Worm (Caenorhabditis elegans) whole organism, L4 larva: Measurements from ENCODE around the gene ZK180.5.
A peak's percentile ranks its signal among the peaks of the same experiment; 100 is the strongest.

ENCODE experiments used
- F37D6.2 ChIP-seq: sonication (generic microtip); optimal IDR thresholded peaks from 2 replicates; lab custom pipeline; 2016; ENCODE audit warnings: mild to moderate bottlenecking, missing genetic modification characterization, missing compliant biosample characterization
- nhr-28 ChIP-seq: fragments of 150-350 bp; optimal IDR thresholded peaks from 2 replicates; lab custom pipeline; 2014; ENCODE audit warnings: missing biosample characterization, missing genetic modification characterization

ce11 chrIV:4562599-4563116 lies 45.7 kb upstream of the ZK180.5 start, which contains the start of gene igeg-1:
- peak; percentile 33 for TF ChIP-seq nhr-28
- no peak for TF ChIP-seq F37D6.2
